Worm (Caenorhabditis elegans): ENCODE measurements around the gene ZK686.3.

ZK686.3 gene

DNA sequence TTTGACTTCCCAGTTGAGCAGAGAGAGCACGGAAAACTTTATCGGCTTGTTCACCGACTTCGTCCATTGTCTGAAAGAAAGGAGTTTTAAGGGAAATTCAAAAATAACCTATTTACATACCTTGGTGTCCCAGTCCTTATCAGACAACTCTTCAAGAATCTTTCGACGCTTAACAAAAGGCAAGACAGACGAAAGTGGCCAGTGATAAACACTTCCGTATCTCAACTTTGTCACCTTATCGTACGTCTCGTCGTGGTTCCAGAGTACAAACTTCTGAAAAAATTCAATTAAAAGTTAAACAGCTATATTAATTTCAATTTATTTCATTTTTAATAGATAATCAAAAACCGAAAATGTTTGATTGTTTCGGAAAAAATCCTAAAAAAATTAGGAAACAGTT lies 6.6 kb downstream of the ZK686.3 start:
- TF ChIP-seq cey-2 (tag; optimal IDR thresholded peaks at IDR 0.05; ENCODE audit: borderline replicate concordance, insufficient read depth) (no peak), dve-1 (tag; optimal IDR thresholded peaks at IDR 0.05; ENCODE audit: insufficient read depth) (peak; percentile 66), daf-16 (GFP tag; optimal IDR thresholded peaks at IDR 0.05) (no peak), daf-16 (tag; optimal IDR thresholded peaks at IDR 0.05) (peak; percentile 86), hlh-11 (tag; optimal IDR thresholded peaks at IDR 0.05) (peak; percentile 46), unc-62 (GFP tag; optimal IDR thresholded peaks at IDR 0.05 in 1 of 2) (peak in 1 of 2 experiments; percentile 85), unc-62 (tag; optimal IDR thresholded peaks at IDR 0.05) (no peak), ztf-11 (tag; optimal IDR thresholded peaks at IDR 0.05) (no peak), egl-27 (tag; optimal IDR thresholded peaks at IDR 0.05) (no peak), Y5F2A.4 (GFP tag; optimal IDR thresholded peaks at IDR 0.05) (no peak), dmd-6 (GFP tag; IDR thresholded peaks at IDR 0.05) (peak; percentile 47), pqm-1 (tag; optimal IDR thresholded peaks at IDR 0.05) (peak; percentile 15)

DNA sequence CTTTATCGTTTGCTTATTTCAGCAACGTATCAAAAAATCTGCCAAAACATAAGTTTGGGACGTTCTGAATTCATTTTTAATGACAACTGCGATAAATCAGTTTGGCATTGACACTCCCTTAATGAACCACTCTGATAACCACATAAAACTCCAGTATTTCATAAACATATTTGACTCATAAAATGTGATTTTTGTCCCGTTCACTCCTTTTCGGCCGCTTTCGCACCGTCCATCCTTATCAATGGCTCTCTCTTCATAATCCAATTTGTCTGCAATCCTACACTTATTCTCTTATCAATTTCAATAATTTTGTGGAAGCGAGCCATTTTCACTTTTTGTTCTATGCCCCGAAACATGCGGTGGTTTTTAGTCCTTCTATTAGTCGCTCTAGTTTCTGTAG lies 10.3 kb downstream of the ZK686.3 start, which contains the start of gene pcp-1:
pcp-1 (plus strand) TSS at position 342 of the 400 bp plus-strand sequence.
- TF ChIP-seq lin-38 (GFP tag; IDR thresholded peaks at IDR 0.05) (no peak), duxl-1 (tag; optimal IDR thresholded peaks at IDR 0.05; ENCODE audit: poor library complexity) (no peak), php-3 (GFP tag; IDR thresholded peaks at IDR 0.05) (peak; percentile 98), lin-1 (GFP tag; IDR thresholded peaks at IDR 0.05) (peak; percentile 86), mxl-2 (GFP tag; conservative IDR thresholded peaks at IDR 0.05) (0 out of 2 replicates have a peak, but pooled peaks have one; percentile 22), arid-1 (GFP tag; conservative IDR thresholded peaks at IDR 0.05) (no peak), mes-2 (tag; optimal IDR thresholded peaks at IDR 0.05; ENCODE audit: poor library complexity, severe bottlenecking) (peak; percentile 35), nhr-25 (tag; optimal IDR thresholded peaks at IDR 0.05; ENCODE audit: borderline replicate concordance, insufficient read depth) (no peak), ceh-20 (GFP tag; IDR thresholded peaks at IDR 0.05) (peak; percentile 61; the same call in 1 of the 2 replicates), mxl-3 (GFP tag; optimal IDR thresholded peaks at IDR 0.05) (peak; percentile 26), dmd-6 (GFP tag; IDR thresholded peaks at IDR 0.05) (peak; percentile 91), dmd-9 (GFP tag; IDR thresholded peaks at IDR 0.05) (no peak), nhr-41 (GFP tag; IDR thresholded peaks at IDR 0.05) (0 out of 2 replicates have a peak, but pooled peaks have one; percentile 30), nhr-28 (tag; optimal IDR thresholded peaks at IDR 0.05) (peak; percentile 80), daf-19 (GFP tag; conservative IDR thresholded peaks at IDR 0.05) (no peak), tra-1 (GFP tag; IDR thresholded peaks at IDR 0.05) (peak; percentile 85), nhr-6 (tag; optimal IDR thresholded peaks at IDR 0.05) (peak; percentile 43), skn-1 (tag; optimal IDR thresholded peaks at IDR 0.05) (no peak), F44E2.7 (GFP tag; IDR thresholded peaks at IDR 0.05) (no peak), pqm-1 (tag; optimal IDR thresholded peaks at IDR 0.05) (peak; percentile 99), ceh-44 (GFP tag; IDR thresholded peaks at IDR 0.05) (no peak), sdz-12 (GFP tag; optimal IDR thresholded peaks at IDR 0.05) (no peak), nhr-102 (tag; optimal IDR thresholded peaks at IDR 0.05) (peak; percentile 70), T20F7.1 (GFP tag; optimal IDR thresholded peaks at IDR 0.05) (peak; percentile 33), daf-16 (GFP tag; optimal IDR thresholded peaks at IDR 0.05) (peak in 1 of 2 experiments; percentile 74), daf-16 (tag; optimal IDR thresholded peaks at IDR 0.05) (peak; percentile 97), nhr-48 (tag; optimal IDR thresholded peaks at IDR 0.05) (peak; percentile 61), zfp-2 (tag; optimal IDR thresholded peaks at IDR 0.05) (no peak), F26F4.8 (GFP tag; conservative IDR thresholded peaks at IDR 0.05) (no peak), lin-39 (tag; optimal IDR thresholded peaks at IDR 0.05) (no peak), unc-39 (tag; optimal IDR thresholded peaks at IDR 0.05) (no peak), dve-1 (tag; optimal IDR thresholded peaks at IDR 0.05; ENCODE audit: insufficient read depth) (peak; percentile 93), hlh-11 (tag; optimal IDR thresholded peaks at IDR 0.05) (peak; percentile 90), jun-1 (tag; optimal IDR thresholded peaks at IDR 0.05) (no peak), dmd-8 (GFP tag; IDR thresholded peaks at IDR 0.05) (no peak), nhr-77 (tag; optimal IDR thresholded peaks at IDR 0.05) (peak; percentile 65), fkh-10 (GFP tag; optimal IDR thresholded peaks at IDR 0.05) (no peak)

Measured in whole organism, L4 larva.